ENCODE assay signal across 1 fruit fly cellular context in genomic region chr3L:15125077-15125652, dm6.
TF ChIP-seq lines count a peak whose summit lies in the region.

Gene CG16959, minus strand, starts transcription at chr3L:15125321.

TF ChIP-seq in whole organism, embryonic, 481 proteins besides CTCF, POLR2A, EP300 and RAD21 (continued from another document):
- TF ChIP-seq en (GFP tag; optimal IDR thresholded peaks at IDR 0.05; lab: Kevin White, UChicago) = no peak
- TF ChIP-seq MTF-1 (GFP tag; optimal IDR thresholded peaks at IDR 0.05; lab: Kevin White, UChicago; ENCODE audit: borderline replicate concordance) = no peak
- TF ChIP-seq CG34224 (GFP tag; IDR thresholded peaks at IDR 0.05; lab: Robert Waterston, UW; ENCODE audit: partially characterized antibody) = peak; percentile 30; the same call in 1 of the 3 replicates
- no peak for TF ChIP-seq CG32532 (GFP tag; IDR thresholded peaks at IDR 0.05; lab: Robert Waterston, UW)
- peak; percentile 71 for TF ChIP-seq CG3163 (GFP tag; optimal IDR thresholded peaks at IDR 0.05; lab: Kevin White, UChicago)
- no peak for TF ChIP-seq dmrt99B (tag; optimal IDR thresholded peaks at IDR 0.05; lab: Kevin White, UChicago)
- TF ChIP-seq CG10431 (GFP tag; optimal IDR thresholded peaks at IDR 0.05; lab: Kevin White, UChicago) = no peak
- TF ChIP-seq pb (GFP tag; optimal IDR thresholded peaks at IDR 0.05; lab: Kevin White, UChicago) = peak; percentile 11
- no peak for TF ChIP-seq Ets97D (GFP tag; optimal IDR thresholded peaks at IDR 0.05; lab: Kevin White, UChicago)
- TF ChIP-seq ap (GFP tag; IDR thresholded peaks at IDR 0.05; lab: Robert Waterston, UW) = no peak
- TF ChIP-seq Hr78 (GFP tag; optimal IDR thresholded peaks at IDR 0.05; lab: Kevin White, UChicago) = peak in 1 of 2 experiments; percentile 64
- TF ChIP-seq CG9437 (GFP tag; optimal IDR thresholded peaks at IDR 0.05; lab: Kevin White, UChicago) = no peak
- TF ChIP-seq psq (GFP tag; optimal IDR thresholded peaks at IDR 0.05; lab: Kevin White, UChicago) = no peak
- TF ChIP-seq Dip3 (GFP tag; optimal IDR thresholded peaks at IDR 0.05; lab: Kevin White, UChicago) = no peak
- TF ChIP-seq Oli (tag; optimal IDR thresholded peaks at IDR 0.05; lab: Kevin White, UChicago) = no peak
- no peak for TF ChIP-seq Doc2 (GFP tag; IDR thresholded peaks at IDR 0.05; lab: Robert Waterston, UW)
- no peak for TF ChIP-seq sob (GFP tag; IDR thresholded peaks at IDR 0.05; lab: Robert Waterston, UW)
- no peak for TF ChIP-seq disco-r (GFP tag; optimal IDR thresholded peaks at IDR 0.05; lab: Kevin White, UChicago)
- TF ChIP-seq Taf1 (GFP tag; IDR thresholded peaks at IDR 0.05; lab: Robert Waterston, UW) = no peak
- TF ChIP-seq Dref (GFP tag; IDR thresholded peaks at IDR 0.05; lab: Robert Waterston, UW) = no peak
- no peak for TF ChIP-seq Blimp-1 (GFP tag; optimal IDR thresholded peaks at IDR 0.05; lab: Kevin White, UChicago)
- no peak for TF ChIP-seq NC2α (GFP tag; optimal IDR thresholded peaks at IDR 0.05; lab: Kevin White, UChicago)
- TF ChIP-seq slbo (GFP tag; IDR thresholded peaks at IDR 0.05; lab: Robert Waterston, UW) = no peak
- TF ChIP-seq CG33213 (GFP tag; optimal IDR thresholded peaks at IDR 0.05; lab: Kevin White, UChicago) = no peak
- no peak for TF ChIP-seq CG2202 (tag; optimal IDR thresholded peaks at IDR 0.05; lab: Kevin White, UChicago)
- TF ChIP-seq Trl (optimal IDR thresholded peaks at IDR 0.05; lab: Kevin White, UChicago) = peak; percentile 50 to 55
- TF ChIP-seq Trl (GFP tag; optimal IDR thresholded peaks at IDR 0.05; lab: Kevin White, UChicago) = no peak
- no peak for TF ChIP-seq HLH3B (GFP tag; IDR thresholded peaks at IDR 0.05; lab: Robert Waterston, UW)
- no peak for TF ChIP-seq CG12299 (tag; optimal IDR thresholded peaks at IDR 0.05; lab: Kevin White, UChicago)
- TF ChIP-seq gsb (GFP tag; IDR thresholded peaks at IDR 0.05; lab: Robert Waterston, UW) = no peak
- no peak for TF ChIP-seq toy (GFP tag; IDR thresholded peaks at IDR 0.05; lab: Robert Waterston, UW)
- no peak for TF ChIP-seq pho (GFP tag; optimal IDR thresholded peaks at IDR 0.05; lab: Kevin White, UChicago)
- TF ChIP-seq Atf6 (GFP tag; IDR thresholded peaks at IDR 0.05; lab: Robert Waterston, UW) = peak; percentile 43; the same call in 1 of the 2 replicates
- TF ChIP-seq CG12769 (tag; optimal IDR thresholded peaks at IDR 0.05; lab: Kevin White, UChicago) = peak; percentile 79
- no peak for TF ChIP-seq ham (GFP tag; IDR thresholded peaks at IDR 0.05; lab: Robert Waterston, UW)
- TF ChIP-seq zfh2 (GFP tag; optimal IDR thresholded peaks at IDR 0.05; lab: Kevin White, UChicago) = no peak
- no peak for TF ChIP-seq hbn (GFP tag; IDR thresholded peaks at IDR 0.05; lab: Robert Waterston, UW; ENCODE audit: partially characterized antibody)
- peak; percentile 27 for TF ChIP-seq CG15514 (GFP tag; optimal IDR thresholded peaks at IDR 0.05; lab: Kevin White, UChicago)
- 0 out of 2 replicates have a peak, but pooled peaks have one; percentile 2 for TF ChIP-seq NFAT (GFP tag; IDR thresholded peaks at IDR 0.05; lab: Robert Waterston, UW)
- TF ChIP-seq CG13775 (GFP tag; optimal IDR thresholded peaks at IDR 0.05; lab: Kevin White, UChicago) = no peak
- TF ChIP-seq Jarid2 (GFP tag; optimal IDR thresholded peaks at IDR 0.05; lab: Kevin White, UChicago) = peak; percentile 50
- TF ChIP-seq CG6654 (GFP tag; optimal IDR thresholded peaks at IDR 0.05; lab: Kevin White, UChicago) = no peak
- no peak for TF ChIP-seq CG12219 (GFP tag; optimal IDR thresholded peaks at IDR 0.05; lab: Kevin White, UChicago)
- TF ChIP-seq CG17612 (GFP tag; IDR thresholded peaks at IDR 0.05; lab: Robert Waterston, UW) = no peak
- peak; percentile 12; the same call in 1 of the 2 replicates for TF ChIP-seq bbx (GFP tag; IDR thresholded peaks at IDR 0.05; lab: Robert Waterston, UW; ENCODE audit: partially characterized antibody)
- TF ChIP-seq CG17802 (tag; optimal IDR thresholded peaks at IDR 0.05; lab: Kevin White, UChicago) = no peak
- TF ChIP-seq Side (GFP tag; optimal IDR thresholded peaks at IDR 0.05; lab: Kevin White, UChicago) = no peak
- 0 out of 3 replicates have a peak, but pooled peaks have one; percentile 17 for TF ChIP-seq z (GFP tag; IDR thresholded peaks at IDR 0.05; lab: Robert Waterston, UW)
- TF ChIP-seq hkb (optimal IDR thresholded peaks at IDR 0.05; lab: Kevin White, UChicago) = no peak
- no peak for TF ChIP-seq hkb (GFP tag; IDR thresholded peaks at IDR 0.05; lab: Robert Waterston, UW)
- peak; percentile 22 for TF ChIP-seq CrebB (tag; optimal IDR thresholded peaks at IDR 0.05; lab: Kevin White, UChicago)
- TF ChIP-seq grau (tag; optimal IDR thresholded peaks at IDR 0.05; lab: Kevin White, UChicago) = no peak
- no peak for TF ChIP-seq CG6272 (GFP tag; IDR thresholded peaks at IDR 0.05; lab: Robert Waterston, UW)
- no peak for TF ChIP-seq CG2116 (GFP tag; optimal IDR thresholded peaks at IDR 0.05; lab: Kevin White, UChicago)
- no peak for TF ChIP-seq emc (GFP tag; optimal IDR thresholded peaks at IDR 0.05; lab: Kevin White, UChicago)
- TF ChIP-seq Scr (GFP tag; IDR thresholded peaks at IDR 0.05; lab: Robert Waterston, UW; ENCODE audit: partially characterized antibody) = no peak
- TF ChIP-seq CG14860 (GFP tag; IDR thresholded peaks at IDR 0.05; lab: Robert Waterston, UW; ENCODE audit: partially characterized antibody) = no peak
- no peak for TF ChIP-seq CG8359 (GFP tag; optimal IDR thresholded peaks at IDR 0.05; lab: Kevin White, UChicago; ENCODE audit: borderline replicate concordance)
- TF ChIP-seq CG17186 (GFP tag; optimal IDR thresholded peaks at IDR 0.05; lab: Kevin White, UChicago) = no peak
- no peak for TF ChIP-seq BtbVII (GFP tag; optimal IDR thresholded peaks at IDR 0.05; lab: Kevin White, UChicago)
- no peak for TF ChIP-seq CG6689 (GFP tag; IDR thresholded peaks at IDR 0.05; lab: Robert Waterston, UW)
- TF ChIP-seq kni (GFP tag; optimal IDR thresholded peaks at IDR 0.05; lab: Kevin White, UChicago) = peak; percentile 91
- no peak for TF ChIP-seq Hr51 (GFP tag; optimal IDR thresholded peaks at IDR 0.05; lab: Kevin White, UChicago)
- peak; percentile 21; the same call in 1 of the 2 replicates for TF ChIP-seq Drgx (GFP tag; IDR thresholded peaks at IDR 0.05; lab: Robert Waterston, UW)
- TF ChIP-seq aop (GFP tag; IDR thresholded peaks at IDR 0.05; lab: Robert Waterston, UW) = no peak
- no peak for TF ChIP-seq Doc3 (GFP tag; IDR thresholded peaks at IDR 0.05; lab: Robert Waterston, UW; ENCODE audit: partially characterized antibody)
- no peak for TF ChIP-seq CG8388 (GFP tag; optimal IDR thresholded peaks at IDR 0.05; lab: Kevin White, UChicago)
- no peak for TF ChIP-seq CG10209 (GFP tag; optimal IDR thresholded peaks at IDR 0.05; lab: Kevin White, UChicago)
- TF ChIP-seq Dip2 (GFP tag; IDR thresholded peaks at IDR 0.05; lab: Robert Waterston, UW) = no peak
- TF ChIP-seq dmrt11E (tag; optimal IDR thresholded peaks at IDR 0.05; lab: Kevin White, UChicago) = no peak
- no peak for TF ChIP-seq sim (GFP tag; IDR thresholded peaks at IDR 0.05; lab: Robert Waterston, UW)
- TF ChIP-seq CG31224 (GFP tag; IDR thresholded peaks at IDR 0.05; lab: Robert Waterston, UW) = no peak
- no peak for TF ChIP-seq exex (tag; optimal IDR thresholded peaks at IDR 0.05; lab: Kevin White, UChicago)
- no peak for TF ChIP-seq Nf-YB (GFP tag; optimal IDR thresholded peaks at IDR 0.05; lab: Kevin White, UChicago)
- no peak for TF ChIP-seq CG16813 (GFP tag; IDR thresholded peaks at IDR 0.05; lab: Robert Waterston, UW; ENCODE audit: partially characterized antibody)
- TF ChIP-seq Sin3A (optimal IDR thresholded peaks at IDR 0.05; lab: Kevin White, UChicago) = no peak
- no peak for TF ChIP-seq Ptx1 (GFP tag; IDR thresholded peaks at IDR 0.05; lab: Robert Waterston, UW)
- TF ChIP-seq jing (GFP tag; optimal IDR thresholded peaks at IDR 0.05; lab: Kevin White, UChicago) = no peak
- TF ChIP-seq Opbp (GFP tag; IDR thresholded peaks at IDR 0.05; lab: Robert Waterston, UW; ENCODE audit: partially characterized antibody) = 0 out of 3 replicates have a peak, but pooled peaks have one; percentile 35
- TF ChIP-seq tgo (GFP tag; IDR thresholded peaks at IDR 0.05; lab: Robert Waterston, UW) = no peak
- no peak for TF ChIP-seq CG8924 (tag; optimal IDR thresholded peaks at IDR 0.05; lab: Kevin White, UChicago)
- TF ChIP-seq CG8765 (GFP tag; IDR thresholded peaks at IDR 0.05; lab: Robert Waterston, UW) = no peak
- no peak for TF ChIP-seq CG3995 (GFP tag; optimal IDR thresholded peaks at IDR 0.05; lab: Kevin White, UChicago)
- no peak for TF ChIP-seq Hey (tag; optimal IDR thresholded peaks at IDR 0.05; lab: Kevin White, UChicago)
- TF ChIP-seq schlank (tag; optimal IDR thresholded peaks at IDR 0.05; lab: Kevin White, UChicago) = no peak
- no peak for TF ChIP-seq bowl (GFP tag; IDR thresholded peaks at IDR 0.05; lab: Robert Waterston, UW)
- TF ChIP-seq ara (GFP tag; IDR thresholded peaks at IDR 0.05; lab: Robert Waterston, UW) = no peak
- TF ChIP-seq amos (GFP tag; IDR thresholded peaks at IDR 0.05; lab: Robert Waterston, UW; ENCODE audit: partially characterized antibody) = peak; percentile 30; the same call in 1 of the 2 replicates
- TF ChIP-seq CG10274 (GFP tag; optimal IDR thresholded peaks at IDR 0.05; lab: Kevin White, UChicago) = peak; percentile 14
- no peak for TF ChIP-seq ci (GFP tag; IDR thresholded peaks at IDR 0.05; lab: Robert Waterston, UW)
- TF ChIP-seq Hand (GFP tag; optimal IDR thresholded peaks at IDR 0.05; lab: Kevin White, UChicago) = no peak
- TF ChIP-seq usp (GFP tag; optimal IDR thresholded peaks at IDR 0.05; lab: Kevin White, UChicago) = no peak
- no peak for TF ChIP-seq CG7357 (GFP tag; IDR thresholded peaks at IDR 0.05; lab: Robert Waterston, UW)
- no peak for TF ChIP-seq PHDP (tag; optimal IDR thresholded peaks at IDR 0.05; lab: Kevin White, UChicago)
- TF ChIP-seq row (GFP tag; IDR thresholded peaks at IDR 0.05; lab: Robert Waterston, UW) = no peak
- no peak for TF ChIP-seq CG14441 (GFP tag; IDR thresholded peaks at IDR 0.05; lab: Robert Waterston, UW)
- TF ChIP-seq CG15479 (GFP tag; optimal IDR thresholded peaks at IDR 0.05; lab: Kevin White, UChicago) = peak; percentile 55
- no peak for TF ChIP-seq scrt (GFP tag; optimal IDR thresholded peaks at IDR 0.05; lab: Kevin White, UChicago)
- TF ChIP-seq CG6683 (GFP tag; optimal IDR thresholded peaks at IDR 0.05; lab: Kevin White, UChicago) = no peak
- no peak for TF ChIP-seq Tbp (GFP tag; optimal IDR thresholded peaks at IDR 0.05; lab: Kevin White, UChicago)
- TF ChIP-seq Eip74EF (GFP tag; optimal IDR thresholded peaks at IDR 0.05; lab: Kevin White, UChicago) = no peak
- no peak for TF ChIP-seq CG10147 (GFP tag; optimal IDR thresholded peaks at IDR 0.05; lab: Kevin White, UChicago)
- TF ChIP-seq Deaf1 (tag; optimal IDR thresholded peaks at IDR 0.05; lab: Kevin White, UChicago) = no peak
- no peak for TF ChIP-seq CG18262 (tag; optimal IDR thresholded peaks at IDR 0.05; lab: Kevin White, UChicago)
- no peak for TF ChIP-seq sug (tag; optimal IDR thresholded peaks at IDR 0.05; lab: Kevin White, UChicago)
- no peak for TF ChIP-seq Xrp1 (GFP tag; IDR thresholded peaks at IDR 0.05; lab: Robert Waterston, UW)
- TF ChIP-seq Antp (GFP tag; optimal IDR thresholded peaks at IDR 0.05; lab: Kevin White, UChicago) = no peak
- TF ChIP-seq btn (GFP tag; optimal IDR thresholded peaks at IDR 0.05; lab: Kevin White, UChicago) = no peak
- no peak for TF ChIP-seq Fer2 (tag; optimal IDR thresholded peaks at IDR 0.05; lab: Kevin White, UChicago)
- peak; percentile 47; the same call in 1 of the 4 replicates for TF ChIP-seq Dll (GFP tag; IDR thresholded peaks at IDR 0.05; lab: Robert Waterston, UW; ENCODE audit: partially characterized antibody)
- TF ChIP-seq trem (tag; optimal IDR thresholded peaks at IDR 0.05; lab: Kevin White, UChicago) = no peak
- TF ChIP-seq CG8281 (tag; optimal IDR thresholded peaks at IDR 0.05; lab: Kevin White, UChicago) = no peak
- TF ChIP-seq CG12744 (GFP tag; optimal IDR thresholded peaks at IDR 0.05; lab: Kevin White, UChicago) = no peak
- no peak for TF ChIP-seq Mrtf (GFP tag; IDR thresholded peaks at IDR 0.05; lab: Robert Waterston, UW)
- no peak for TF ChIP-seq CHES-1-like (GFP tag; optimal IDR thresholded peaks at IDR 0.05; lab: Kevin White, UChicago)
- TF ChIP-seq pros (GFP tag; optimal IDR thresholded peaks at IDR 0.05; lab: Kevin White, UChicago) = no peak
- no peak for TF ChIP-seq ewg (GFP tag; optimal IDR thresholded peaks at IDR 0.05; lab: Kevin White, UChicago)
- TF ChIP-seq Bgb (GFP tag; IDR thresholded peaks at IDR 0.05; lab: Robert Waterston, UW; ENCODE audit: partially characterized antibody) = peak; percentile 27; the same call in 1 of the 2 replicates
- no peak for TF ChIP-seq CG15011 (GFP tag; optimal IDR thresholded peaks at IDR 0.05; lab: Kevin White, UChicago)
- peak; percentile 81 for TF ChIP-seq D (optimal IDR thresholded peaks at IDR 0.05; lab: Kevin White, UChicago)
- no peak for TF ChIP-seq D (GFP tag; optimal IDR thresholded peaks at IDR 0.05; lab: Kevin White, UChicago)
- TF ChIP-seq Camta (GFP tag; optimal IDR thresholded peaks at IDR 0.05; lab: Kevin White, UChicago) = no peak
- TF ChIP-seq Lhr (GFP tag; optimal IDR thresholded peaks at IDR 0.05; lab: Kevin White, UChicago) = no peak
- peak; percentile 42; the same call in 1 of the 3 replicates for TF ChIP-seq otp (GFP tag; IDR thresholded peaks at IDR 0.05; lab: Robert Waterston, UW)
- TF ChIP-seq CG43689 (GFP tag; IDR thresholded peaks at IDR 0.05; lab: Robert Waterston, UW) = no peak
- no peak for TF ChIP-seq Asciz (GFP tag; optimal IDR thresholded peaks at IDR 0.05; lab: Kevin White, UChicago)
- TF ChIP-seq chm (GFP tag; IDR thresholded peaks at IDR 0.05; lab: Robert Waterston, UW) = no peak
- no peak for TF ChIP-seq CG31388 (GFP tag; optimal IDR thresholded peaks at IDR 0.05; lab: Kevin White, UChicago)
- TF ChIP-seq CG7271 (tag; optimal IDR thresholded peaks at IDR 0.05; lab: Kevin White, UChicago) = no peak
